Worm (Caenorhabditis elegans) whole organism, mixed stage, embryonic: Measurements from ENCODE around the gene scl-12.

Source experiments
- M03D4.4 ChIP-seq: sonication (generic microtip); optimal IDR thresholded peaks from 2 replicates; lab custom pipeline; 2017; ENCODE audit warnings: mild to moderate bottlenecking, missing genetic modification characterization, missing compliant biosample characterization
- blmp-1 ChIP-seq: fragments of 150-350 bp; optimal IDR thresholded peaks from 2 replicates; lab custom pipeline; 2014; ENCODE audit warnings: missing biosample characterization, missing genetic modification characterization
- ceh-39 ChIP-seq: fragments of 150-350 bp; optimal IDR thresholded peaks from 2 replicates; lab custom pipeline; 2014; ENCODE audit warnings: missing biosample characterization, missing genetic modification characterization
- elt-1 ChIP-seq: sonication (generic microtip); optimal IDR thresholded peaks from 2 replicates; lab custom pipeline; 2017; ENCODE audit warnings: missing genetic modification characterization, mild to moderate bottlenecking, missing compliant biosample characterization, antibody characterized with exemption, moderate library complexity, borderline replicate concordance; ENCODE audit not compliant: insufficient read depth
- flh-1 ChIP-seq: fragments of 200-800 bp; sonication (Bioruptor generic); optimal IDR thresholded peaks from 2 replicates; lab custom pipeline; 2018; ENCODE audit warnings: mild to moderate bottlenecking, missing genetic modification characterization, moderate library complexity, missing compliant biosample characterization
- lin-13 ChIP-seq: fragments of 150-350 bp; optimal IDR thresholded peaks from 2 replicates; lab custom pipeline; 2014; ENCODE audit warnings: missing biosample characterization, missing genetic modification characterization
- mep-1 ChIP-seq: fragments of 150-350 bp; optimal IDR thresholded peaks from 2 replicates; lab custom pipeline; 2017; ENCODE audit warnings: missing biosample characterization, missing genetic modification reagents, missing genetic modification characterization, inconsistent platforms
- mls-2 ChIP-seq: sonication (generic microtip); optimal IDR thresholded peaks from 2 replicates; lab custom pipeline; 2016; ENCODE audit warnings: mild to moderate bottlenecking, missing genetic modification characterization, moderate library complexity, missing compliant biosample characterization
- nhr-12 ChIP-seq: fragments of 150-350 bp; optimal IDR thresholded peaks from 2 replicates; lab custom pipeline; 2014; ENCODE audit warnings: missing biosample characterization, missing genetic modification characterization
- nhr-237 ChIP-seq: fragments of 150-350 bp; optimal IDR thresholded peaks from 2 replicates; lab custom pipeline; 2014; ENCODE audit warnings: missing biosample characterization, missing genetic modification characterization
- nhr-76 ChIP-seq: sonication (generic microtip); optimal IDR thresholded peaks from 2 replicates; lab custom pipeline; 2017; ENCODE audit warnings: missing biosample characterization, missing genetic modification characterization
- unc-120 ChIP-seq: sonication (generic microtip); optimal IDR thresholded peaks from 2 replicates; lab custom pipeline; 2017; ENCODE audit warnings: missing genetic modification characterization, missing compliant biosample characterization; ENCODE audit not compliant: poor library complexity, severe bottlenecking
- unc-39 ChIP-seq: fragments of 150-350 bp; optimal IDR thresholded peaks from 2 replicates; lab custom pipeline; 2014; ENCODE audit warnings: missing biosample characterization, missing genetic modification characterization
- unc-62 ChIP-seq: fragments of 150-350 bp; optimal IDR thresholded peaks from 2 replicates; lab custom pipeline; 2014; ENCODE audit warnings: missing biosample characterization, missing genetic modification reagents, missing genetic modification characterization

DNA sequence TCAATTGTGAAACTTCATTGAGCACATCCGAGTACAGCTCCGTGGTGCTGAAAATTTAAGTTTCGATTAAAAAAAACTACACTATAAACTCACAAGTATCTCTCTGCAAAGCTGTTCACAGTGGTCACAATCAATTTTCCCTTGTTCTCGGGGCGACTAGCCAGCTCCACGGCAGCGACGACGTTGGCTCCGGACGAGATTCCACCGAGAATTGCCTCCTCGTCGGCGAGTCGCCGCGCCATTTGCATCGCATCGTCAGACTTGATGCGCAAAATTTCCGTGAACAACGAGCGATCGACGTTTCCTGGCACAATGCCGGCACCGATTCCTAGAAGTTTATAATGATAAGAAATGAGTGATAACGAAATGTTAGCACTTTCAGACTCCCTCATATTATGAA lies 37.7 kb upstream of the scl-12 start:
- TF ChIP-seq blmp-1 (tag; lab: Kevin White, UChicago) (no peak), unc-62 (no peak), elt-1 (no peak), nhr-76 (tag; lab: Kevin White, UChicago) (no peak), M03D4.4 (tag; lab: Kevin White, UChicago) (no peak), flh-1 (GFP tag; lab: Kevin White, UChicago) (no peak), unc-120 (no peak), nhr-237 (no peak), nhr-12 (no peak), mls-2 (tag; lab: Kevin White, UChicago) (no peak), ceh-39 (tag; lab: Kevin White, UChicago) (no peak), lin-13 (tag; lab: Kevin White, UChicago) (no peak), unc-39 (tag; lab: Kevin White, UChicago) (no peak), mep-1 (tag; lab: Kevin White, UChicago) (no peak)
